Worm (Caenorhabditis elegans) whole organism, midembryonic: ENCODE data around the gene F53F4.16.

Experiments used
- cog-1 ChIP-seq: sonication (generic microtip); optimal IDR thresholded peaks from 2 replicates; lab custom pipeline; 2016; ENCODE audit warnings: missing genetic modification characterization, missing compliant biosample characterization
- flt-1 ChIP-seq: fragments of 200-800 bp; sonication (Bioruptor generic); IDR thresholded peaks from 2 replicates; pipeline ENCODE4 v1.3.6; 2022; ENCODE audit warnings: missing genetic modification characterization, missing compliant biosample characterization
- klf-2 ChIP-seq: fragments of 200-800 bp; sonication (Bioruptor generic); conservative IDR thresholded peaks from 2 replicates; pipeline ENCODE4 v1.3.6; 2022; ENCODE audit warnings: missing genetic modification reagents, missing genetic modification characterization, missing compliant biosample characterization
- ref-1 ChIP-seq: fragments of 200-800 bp; sonication (Bioruptor generic); conservative IDR thresholded peaks from 2 replicates; pipeline ENCODE4 v1.3.6; 2022; ENCODE audit warnings: missing genetic modification reagents, missing genetic modification characterization, missing compliant biosample characterization
- tab-1 ChIP-seq: fragments of 200-800 bp; sonication (Bioruptor generic); IDR thresholded peaks from 2 replicates; pipeline ENCODE4 v1.3.6; 2022; ENCODE audit warnings: missing genetic modification characterization, missing compliant biosample characterization
- ztf-23 ChIP-seq: fragments of 200-800 bp; sonication (Bioruptor generic); IDR thresholded peaks from 2 replicates; pipeline ENCODE4 v1.3.6; 2022; ENCODE audit warnings: missing genetic modification reagents, missing genetic modification characterization, missing compliant biosample characterization
- ztf-29 ChIP-seq: fragments of 200-800 bp; sonication (Bioruptor generic); IDR thresholded peaks from 2 replicates; pipeline ENCODE4 v1.3.6; 2022; ENCODE audit warnings: missing genetic modification reagents, missing genetic modification characterization, missing compliant biosample characterization

F53F4.16 gene

DNA sequence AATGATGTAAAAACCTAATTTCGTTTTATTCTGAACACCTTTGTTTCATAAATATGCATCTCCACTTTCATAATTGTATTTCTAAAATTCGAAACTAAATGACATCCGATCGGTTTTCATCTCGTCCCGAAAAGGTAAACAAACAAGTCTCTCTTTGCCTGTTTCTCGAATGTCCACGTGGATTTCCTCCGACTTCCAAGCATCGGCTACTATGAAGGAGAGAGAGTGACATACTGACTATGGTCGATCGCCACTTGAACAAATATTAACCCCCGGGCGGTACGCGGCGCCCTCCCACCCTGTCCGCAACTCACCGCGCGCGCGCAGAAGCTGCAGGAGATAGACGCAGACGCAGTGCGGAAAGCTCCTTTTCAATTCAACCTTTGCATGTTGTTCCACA is 45.8 kb downstream of the F53F4.16 start:
- TF ChIP-seq ref-1 (GFP tag; lab: Robert Waterston, UW) (no peak), tab-1 (GFP tag; lab: Robert Waterston, UW) (no peak), ztf-23 (GFP tag; lab: Robert Waterston, UW) (peak; percentile 43; the same call in 1 of the 2 replicates), klf-2 (GFP tag; lab: Robert Waterston, UW) (no peak)

DNA sequence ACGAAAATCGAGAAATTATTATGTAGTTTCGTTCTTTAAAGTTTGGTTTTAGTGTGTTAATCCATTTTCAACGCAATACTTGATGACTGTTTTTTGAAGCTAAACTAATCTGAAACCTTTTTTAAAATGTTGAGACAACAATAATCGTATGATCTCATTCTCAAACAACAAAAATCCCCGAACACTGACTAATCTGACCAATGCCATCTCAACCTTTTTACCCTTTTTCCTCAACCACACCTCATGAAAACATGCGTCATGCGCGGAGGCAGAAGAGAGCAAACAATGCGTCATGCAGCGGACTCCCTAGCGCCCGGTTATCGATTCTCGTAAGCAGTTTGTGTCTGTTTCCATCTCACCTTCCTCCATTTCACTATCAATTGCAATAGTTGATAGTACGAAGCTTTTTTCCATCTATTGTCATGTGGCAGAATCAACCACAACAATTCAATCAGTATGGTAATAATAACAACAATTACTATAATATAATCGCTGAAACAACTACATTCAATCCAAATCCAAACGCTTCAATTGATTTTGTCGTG is 49.8 kb downstream of the F53F4.16 start, which contains the start of gene C50B8.4:
C50B8.4 (plus strand) TSS at position 299 of the 545 bp plus-strand sequence.
- TF ChIP-seq tab-1 (GFP tag; lab: Robert Waterston, UW), result no peak
- TF ChIP-seq flt-1 (GFP tag; lab: Robert Waterston, UW), result no peak
- no peak for TF ChIP-seq ztf-29
- no peak for TF ChIP-seq ref-1 (GFP tag; lab: Robert Waterston, UW)
- no peak for TF ChIP-seq klf-2 (GFP tag; lab: Robert Waterston, UW)
- no peak for TF ChIP-seq ztf-23 (GFP tag; lab: Robert Waterston, UW)
- TF ChIP-seq cog-1 (tag; lab: Kevin White, UChicago), result no peak
